Worm (Caenorhabditis elegans) whole organism, dauer: ENCODE data around the gene txt-9.

Experiments
- unc-62 ChIP-seq: sonication (generic microtip); optimal IDR thresholded peaks from 2 replicates; lab custom pipeline; 2017; ENCODE audit warnings: missing biosample characterization, missing genetic modification reagents, missing genetic modification characterization

txt-9 gene

ce11 chrII:5085450-5085849 lies at the start of gene txt-9:
TSS of gene txt-9 (plus strand) at chrII:5085785.
- TF ChIP-seq unc-62 (GFP tag; lab: Kevin White, UChicago) = no peak

- no peak for TF ChIP-seq unc-62 (GFP tag; lab: Kevin White, UChicago)
Measured at ce11 chrII:5036128-5036527, 49.5 kb upstream of the txt-9 start, which contains the start of gene lrr-1. TSS of gene lrr-1 (minus strand) at chrII:5036439.

ce11 chrII:5039912-5040311 lies 45.7 kb upstream of the txt-9 start, which contains the start of gene golg-2:
TSS of gene golg-2 (minus strand) at chrII:5040091.
- no peak for TF ChIP-seq unc-62 (GFP tag; lab: Kevin White, UChicago)

ce11 chrII:5040631-5041156 lies 44.9 kb upstream of the txt-9 start, which contains the start of gene F33G12.7:
TSS of gene F33G12.7 (minus strand) at chrII:5040681.
- no peak for TF ChIP-seq unc-62 (GFP tag; lab: Kevin White, UChicago)

- TF ChIP-seq unc-62 (GFP tag; lab: Kevin White, UChicago) = no peak
Measured at ce11 chrII:5042381-5042930, 43.1 kb upstream of the txt-9 start.

ce11 chrII:5046209-5047200 lies 39.1 kb upstream of the txt-9 start:
- TF ChIP-seq unc-62 (GFP tag; lab: Kevin White, UChicago) = no peak

ce11 chrII:5047279-5047678 lies 38.3 kb upstream of the txt-9 start:
- TF ChIP-seq unc-62 (GFP tag; lab: Kevin White, UChicago) = no peak

ce11 chrII:5048185-5048795 lies 37.3 kb upstream of the txt-9 start:
- no peak for TF ChIP-seq unc-62 (GFP tag; lab: Kevin White, UChicago)

ce11 chrII:5049249-5049648 lies 36.3 kb upstream of the txt-9 start:
- no peak for TF ChIP-seq unc-62 (GFP tag; lab: Kevin White, UChicago)

- no peak for TF ChIP-seq unc-62 (GFP tag; lab: Kevin White, UChicago)
Measured at ce11 chrII:5049865-5050342, 35.7 kb upstream of the txt-9 start, which contains the start of gene F33G12.6. TSS of gene F33G12.6 (plus strand) at chrII:5049915.

ce11 chrII:5050776-5051175 lies 34.8 kb upstream of the txt-9 start:
- TF ChIP-seq unc-62 (GFP tag; lab: Kevin White, UChicago) = no peak

ce11 chrII:5055129-5055666 lies 30.4 kb upstream of the txt-9 start, which contains the start of the genes ify-1 and rpl-22:
TSS of gene ify-1 (minus strand) at chrII:5055179.
TSS of gene rpl-22 (plus strand) at chrII:5055616.
- TF ChIP-seq unc-62 (GFP tag; lab: Kevin White, UChicago) = no peak

ce11 chrII:5056254-5056653 lies 29.3 kb upstream of the txt-9 start:
- no peak for TF ChIP-seq unc-62 (GFP tag; lab: Kevin White, UChicago)

ce11 chrII:5057315-5057714 lies 28.3 kb upstream of the txt-9 start:
- no peak for TF ChIP-seq unc-62 (GFP tag; lab: Kevin White, UChicago)

- no peak for TF ChIP-seq unc-62 (GFP tag; lab: Kevin White, UChicago)
Measured at ce11 chrII:5058036-5058435, 27.5 kb upstream of the txt-9 start, which contains the start of gene C27A2.12. TSS of gene C27A2.12 (minus strand) at chrII:5058136.
